Worm (Caenorhabditis elegans): ENCODE data around the gene nep-8.

nep-8 gene

DNA sequence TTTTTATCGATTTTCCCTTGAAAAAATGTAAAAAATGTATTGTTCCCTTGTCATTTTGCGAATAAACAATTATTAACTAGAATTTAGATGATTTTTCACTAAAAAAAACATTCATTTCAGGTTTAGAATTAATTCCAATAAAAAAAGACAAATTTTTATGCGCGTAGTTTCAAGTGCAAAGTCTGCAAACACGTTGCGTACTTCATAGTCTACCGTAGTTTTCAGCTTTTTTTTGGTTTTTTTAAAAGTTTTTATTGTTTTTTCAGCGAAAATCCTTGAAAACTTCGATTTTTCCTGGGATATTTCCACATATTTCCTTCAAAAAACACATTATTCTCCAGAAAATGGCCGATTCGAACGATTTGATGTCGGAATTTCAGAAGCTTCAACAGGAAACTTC is 49.9 kb downstream of the nep-8 start, which contains the start of gene C16C8.11:
C16C8.11 (plus strand) TSS at position 188 of the 400 bp plus-strand sequence.
- TF ChIP-seq ama-1 (optimal IDR thresholded peaks at IDR 0.05) (no peak), sdc-2 (tag; optimal IDR thresholded peaks at IDR 0.05) (no peak), K02D7.2 (tag; optimal IDR thresholded peaks at IDR 0.05) (no peak), ets-4 (tag; optimal IDR thresholded peaks at IDR 0.05) (no peak), ceh-48 (tag; optimal IDR thresholded peaks at IDR 0.05) (no peak), odd-2 (tag; optimal IDR thresholded peaks at IDR 0.05) (no peak), nhr-11 (tag; optimal IDR thresholded peaks at IDR 0.05) (no peak), Y22D7AL.16 (tag; optimal IDR thresholded peaks at IDR 0.05) (no peak), hlh-13 (GFP tag; optimal IDR thresholded peaks at IDR 0.05) (no peak), pha-2 (tag; optimal IDR thresholded peaks at IDR 0.05) (no peak), mec-3 (tag; optimal IDR thresholded peaks at IDR 0.05; ENCODE audit: borderline replicate concordance) (no peak), ceh-34 (tag; optimal IDR thresholded peaks at IDR 0.05) (no peak), nfya-1 (tag; optimal IDR thresholded peaks at IDR 0.05) (no peak), nhr-232 (tag; optimal IDR thresholded peaks at IDR 0.05) (no peak), hlh-8 (tag; optimal IDR thresholded peaks at IDR 0.05) (no peak), ceh-2 (tag; optimal IDR thresholded peaks at IDR 0.05) (no peak), pax-1 (tag; optimal IDR thresholded peaks at IDR 0.05) (no peak), F13H6.1 (tag; optimal IDR thresholded peaks at IDR 0.05) (no peak)

All from whole organism, late embryonic.